Fruit fly (Drosophila melanogaster): Measurements from ENCODE around the gene Dab.

DNA sequence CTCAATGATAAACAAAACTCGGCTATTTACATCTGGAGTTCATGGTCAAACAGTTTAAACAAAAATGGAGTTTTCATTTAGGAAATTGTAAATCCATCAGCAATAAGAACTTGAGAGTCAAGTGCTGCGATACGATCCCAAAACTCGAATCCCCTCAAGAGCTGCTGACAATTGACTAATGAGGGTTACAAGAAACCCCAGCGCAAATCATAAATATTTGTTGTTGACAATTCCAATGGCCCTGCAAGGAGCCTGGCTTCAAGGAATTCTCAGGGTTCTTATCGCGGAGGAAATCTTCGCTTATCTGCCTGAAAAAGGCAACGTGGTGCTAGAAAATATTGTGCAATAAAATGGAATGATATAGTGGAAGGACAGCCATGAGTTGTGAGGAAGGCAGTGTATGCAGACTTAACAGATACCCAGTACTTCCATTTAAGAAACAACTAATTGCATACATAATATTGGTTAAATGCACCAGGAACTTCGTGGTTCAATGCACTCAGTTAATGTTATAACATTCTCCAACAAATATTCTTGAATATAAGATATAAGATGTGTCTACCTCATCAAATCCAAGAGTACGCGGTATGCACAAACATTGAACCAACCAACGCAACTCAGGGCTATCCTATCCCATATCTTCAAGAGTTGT, 56.2 kb downstream of the Dab start:
- TF ChIP-seq fru (GFP tag; optimal IDR thresholded peaks at IDR 0.05) = no peak
- TF ChIP-seq Dfd (GFP tag; optimal IDR thresholded peaks at IDR 0.05) = no peak
- TF ChIP-seq ey (GFP tag; optimal IDR thresholded peaks at IDR 0.05) = no peak
- TF ChIP-seq dmrt93B (GFP tag; optimal IDR thresholded peaks at IDR 0.05) = no peak
- no peak for TF ChIP-seq N (GFP tag; optimal IDR thresholded peaks at IDR 0.05)
- no peak for TF ChIP-seq usp (GFP tag; optimal IDR thresholded peaks at IDR 0.05)
